Worm (Caenorhabditis elegans) whole organism, L3 larva: ENCODE results near the gene W09G10.9.

Experiments used
- aly-2 ChIP-seq: fragments of 150-350 bp; optimal IDR thresholded peaks from 2 replicates; lab custom pipeline; 2014; ENCODE audit warnings: missing biosample characterization, missing genetic modification characterization
- ama-1 ChIP-seq: fragments of 150-350 bp; optimal IDR thresholded peaks from 2 replicates; lab custom pipeline; 2018
- ceh-28 ChIP-seq: fragments of 150-350 bp; optimal IDR thresholded peaks from 2 replicates; lab custom pipeline; 2014; ENCODE audit warnings: missing biosample characterization, missing genetic modification reagents, missing genetic modification characterization
- ceh-82 ChIP-seq: fragments of 150-350 bp; optimal IDR thresholded peaks from 2 replicates; lab custom pipeline; 2014; ENCODE audit warnings: missing biosample characterization, missing genetic modification characterization
- ceh-9 ChIP-seq: sonication (generic microtip); optimal IDR thresholded peaks from 2 replicates; lab custom pipeline; 2018; ENCODE audit warnings: missing biosample characterization, missing genetic modification characterization
- daf-12 ChIP-seq: fragments of 150-350 bp; optimal IDR thresholded peaks from 2 replicates; lab custom pipeline; 2014; ENCODE audit warnings: missing biosample characterization, missing genetic modification reagents, missing genetic modification characterization
- egl-27 ChIP-seq: sonication (generic microtip); optimal IDR thresholded peaks from 4 replicates; lab custom pipeline; 2017; ENCODE audit warnings: missing biosample characterization, missing genetic modification reagents, missing genetic modification characterization
- elt-1 ChIP-seq: fragments of 150-350 bp; optimal IDR thresholded peaks from 2 replicates; lab custom pipeline; 2014; ENCODE audit warnings: missing biosample characterization, missing genetic modification characterization
- elt-2 ChIP-seq: sonication (generic microtip); optimal IDR thresholded peaks from 2 replicates; lab custom pipeline; 2016; ENCODE audit warnings: missing genetic modification reagents, mild to moderate bottlenecking, missing genetic modification characterization, missing compliant biosample characterization
- elt-3 ChIP-seq, 3 experiments: fragments of 150-350 bp in 1 of 3; sonication (generic microtip) in 2 of 3; optimal IDR thresholded peaks; 2 replicates in 2 of 3; 4 replicates in 1 of 3; lab custom pipeline; 2014 to 2017; ENCODE audit warnings: missing biosample characterization in 3 of 3, missing genetic modification characterization in 3 of 3
- fkh-10 ChIP-seq: sonication (generic microtip); optimal IDR thresholded peaks from 2 replicates; lab custom pipeline; 2017; ENCODE audit warnings: missing biosample characterization, missing genetic modification reagents, missing genetic modification characterization
- fos-1 ChIP-seq: fragments of 150-350 bp; optimal IDR thresholded peaks from 2 replicates; lab custom pipeline; 2014; ENCODE audit warnings: missing biosample characterization, missing genetic modification characterization
- jun-1 ChIP-seq: fragments of 150-350 bp; optimal IDR thresholded peaks from 2 replicates; lab custom pipeline; 2014; ENCODE audit warnings: missing biosample characterization, missing genetic modification reagents, missing genetic modification characterization
- lin-15B ChIP-seq: fragments of 150-350 bp; optimal IDR thresholded peaks from 2 replicates; lab custom pipeline; 2014; ENCODE audit warnings: missing biosample characterization, missing genetic modification characterization
- mml-1 ChIP-seq: fragments of 150-350 bp; sonication (generic microtip); optimal IDR thresholded peaks from 3 replicates; lab custom pipeline; 2014; ENCODE audit warnings: missing biosample characterization, missing genetic modification characterization
- nfya-1 ChIP-seq: sonication (generic microtip); optimal IDR thresholded peaks from 2 replicates; lab custom pipeline; 2017; ENCODE audit warnings: missing genetic modification characterization, mild to moderate bottlenecking, missing compliant biosample characterization, antibody characterized with exemption, moderate library complexity; ENCODE audit not compliant: insufficient read depth
- nhr-11 ChIP-seq: fragments of 150-350 bp; optimal IDR thresholded peaks from 2 replicates; lab custom pipeline; 2014; ENCODE audit warnings: missing biosample characterization, missing genetic modification characterization
- nhr-12 ChIP-seq: fragments of 150-350 bp; optimal IDR thresholded peaks from 2 replicates; lab custom pipeline; 2014; ENCODE audit warnings: missing biosample characterization, missing genetic modification characterization
- nhr-23 ChIP-seq: fragments of 150-350 bp; optimal IDR thresholded peaks from 2 replicates; lab custom pipeline; 2014; ENCODE audit warnings: missing biosample characterization, missing genetic modification reagents, missing genetic modification characterization
- nhr-25 ChIP-seq: sonication (generic microtip); optimal IDR thresholded peaks from 2 replicates; lab custom pipeline; 2017; ENCODE audit warnings: missing biosample characterization, missing genetic modification characterization
- nhr-28 ChIP-seq: fragments of 150-350 bp; optimal IDR thresholded peaks from 2 replicates; lab custom pipeline; 2014; ENCODE audit warnings: missing biosample characterization, missing genetic modification characterization
- nhr-43 ChIP-seq: sonication (generic microtip); optimal IDR thresholded peaks from 2 replicates; lab custom pipeline; 2016; ENCODE audit warnings: mild to moderate bottlenecking, missing genetic modification characterization, missing compliant biosample characterization; ENCODE audit not compliant: poor library complexity, severe bottlenecking
- nhr-67 ChIP-seq: fragments of 150-350 bp; optimal IDR thresholded peaks from 2 replicates; lab custom pipeline; 2014; ENCODE audit warnings: missing biosample characterization, missing genetic modification characterization
- pha-4 ChIP-seq: fragments of 150-350 bp; optimal IDR thresholded peaks from 2 replicates; lab custom pipeline; 2014; ENCODE audit warnings: missing biosample characterization, missing genetic modification reagents, missing genetic modification characterization
- pqm-1 ChIP-seq: fragments of 150-350 bp; optimal IDR thresholded peaks from 2 replicates; lab custom pipeline; 2017; ENCODE audit warnings: missing biosample characterization, missing genetic modification characterization, inconsistent platforms
- sea-2 ChIP-seq: fragments of 150-350 bp; sonication (generic microtip); optimal IDR thresholded peaks from 4 replicates; lab custom pipeline; 2014; ENCODE audit warnings: missing biosample characterization, missing genetic modification reagents, missing genetic modification characterization
- skn-1 ChIP-seq: fragments of 150-350 bp; optimal IDR thresholded peaks from 2 replicates; lab custom pipeline; 2014; ENCODE audit warnings: missing biosample characterization, missing genetic modification characterization
- tbx-2 ChIP-seq: sonication (generic microtip); optimal IDR thresholded peaks from 2 replicates; lab custom pipeline; 2016; ENCODE audit warnings: mild to moderate bottlenecking, missing genetic modification characterization, missing compliant biosample characterization
- unc-39 ChIP-seq: sonication (generic microtip); optimal IDR thresholded peaks from 4 replicates; lab custom pipeline; 2017; ENCODE audit warnings: missing biosample characterization, missing genetic modification characterization
- zag-1 ChIP-seq: fragments of 150-350 bp; optimal IDR thresholded peaks from 2 replicates; lab custom pipeline; 2014; ENCODE audit warnings: missing biosample characterization, missing genetic modification characterization
- ztf-11 ChIP-seq: fragments of 150-350 bp; optimal IDR thresholded peaks from 2 replicates; lab custom pipeline; 2014; ENCODE audit warnings: missing biosample characterization, missing genetic modification characterization
- ztf-4 ChIP-seq: fragments of 150-350 bp; optimal IDR thresholded peaks from 2 replicates; lab custom pipeline; 2014; ENCODE audit warnings: missing biosample characterization, missing genetic modification characterization

W09G10.9 gene

DNA sequence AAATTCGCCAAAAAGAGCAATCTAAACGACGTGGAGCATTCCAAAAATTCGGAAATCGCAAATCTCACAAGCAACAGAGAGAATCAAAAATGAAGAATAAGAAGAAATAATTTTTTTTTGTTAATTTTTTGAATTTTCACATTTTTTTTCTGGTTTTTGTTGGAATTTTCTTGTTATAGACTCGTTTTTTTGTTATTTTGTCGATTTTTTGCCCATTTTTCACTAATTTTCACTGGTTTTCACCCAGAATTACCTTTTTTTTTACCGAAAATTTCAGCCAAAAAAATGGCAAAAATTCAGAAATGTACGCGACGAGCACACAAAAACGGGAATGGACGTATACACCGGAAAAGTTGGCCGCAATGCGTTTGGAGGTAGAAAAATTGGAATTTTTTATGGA lies 16.9 kb upstream of the W09G10.9 start, which contains the start of gene cyh-1:
cyh-1 (plus strand) TSS at position 301 of the 400 bp plus-strand sequence.
- no peak for TF ChIP-seq skn-1
- no peak for TF ChIP-seq elt-2 (tag; lab: Kevin White, UChicago)
- no peak for TF ChIP-seq ceh-28
- no peak for TF ChIP-seq fos-1 (tag; lab: Kevin White, UChicago)
- no peak for TF ChIP-seq egl-27 (tag; lab: Kevin White, UChicago)
- no peak for TF ChIP-seq nhr-43
- TF ChIP-seq aly-2, result no peak
- no peak for TF ChIP-seq nhr-23 (tag; lab: Kevin White, UChicago)
- TF ChIP-seq nhr-12, result no peak
- TF ChIP-seq pqm-1, result no peak

DNA sequence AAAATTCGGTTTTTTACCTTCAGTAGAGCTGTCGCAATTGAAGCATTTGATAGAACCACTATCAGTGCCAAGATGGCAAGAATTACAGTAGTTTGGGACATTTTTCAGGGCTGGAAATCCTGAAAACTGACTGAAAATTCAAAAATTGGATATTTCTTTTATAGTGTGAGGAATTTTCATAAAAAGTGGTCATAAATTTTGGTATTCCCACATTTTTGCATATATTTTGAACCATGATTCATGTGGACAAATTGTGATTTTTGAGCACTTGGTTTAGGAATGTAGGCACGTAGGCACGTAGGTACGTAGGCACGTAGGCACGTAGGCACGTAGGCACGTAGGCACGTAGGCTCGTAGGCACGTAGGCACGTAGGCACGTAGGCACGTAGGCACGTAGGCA lies 9.4 kb upstream of the W09G10.9 start, which contains the start of gene Y49F6B.19:
Y49F6B.19 (minus strand) TSS at position 101 of the 400 bp plus-strand sequence.
- TF ChIP-seq ztf-4 (no peak), jun-1 (tag; lab: Kevin White, UChicago) (no peak), elt-1 (tag; lab: Kevin White, UChicago) (no peak), nhr-28 (tag; lab: Kevin White, UChicago) (no peak), ztf-11 (no peak), zag-1 (tag; lab: Kevin White, UChicago) (no peak), fkh-10 (GFP tag; lab: Kevin White, UChicago) (no peak), pha-4 (tag; lab: Kevin White, UChicago) (no peak), nhr-67 (tag; lab: Kevin White, UChicago) (no peak)

DNA sequence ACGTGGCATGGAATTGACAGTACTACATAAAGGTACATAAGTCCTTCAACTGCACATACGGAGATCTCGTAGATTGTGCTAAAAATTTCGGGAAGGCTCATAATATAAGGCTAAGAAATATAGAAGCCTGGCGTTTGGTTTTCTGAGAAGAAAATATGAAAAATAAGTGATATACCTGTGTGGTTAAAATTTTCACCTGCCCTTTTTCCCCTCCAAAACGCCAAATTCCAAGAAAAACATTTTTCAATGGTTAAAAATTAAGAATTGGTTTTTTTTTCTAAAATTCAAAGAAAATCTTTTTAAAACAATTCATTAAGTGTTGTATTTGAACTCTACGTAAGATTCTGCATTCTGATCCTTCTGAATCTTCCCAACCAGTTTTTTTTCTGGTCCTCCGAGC lies 7.0 kb upstream of the W09G10.9 start, which contains the start of gene srz-5:
srz-5 (minus strand) TSS at position 101 of the 400 bp plus-strand sequence.
- TF ChIP-seq pha-4 (tag; lab: Kevin White, UChicago) (no peak), ceh-28 (no peak), pqm-1 (no peak), nhr-67 (tag; lab: Kevin White, UChicago) (no peak), daf-12 (no peak), tbx-2 (tag; lab: Kevin White, UChicago) (no peak), ama-1 (lab: Kevin White, UChicago) (no peak)

DNA sequence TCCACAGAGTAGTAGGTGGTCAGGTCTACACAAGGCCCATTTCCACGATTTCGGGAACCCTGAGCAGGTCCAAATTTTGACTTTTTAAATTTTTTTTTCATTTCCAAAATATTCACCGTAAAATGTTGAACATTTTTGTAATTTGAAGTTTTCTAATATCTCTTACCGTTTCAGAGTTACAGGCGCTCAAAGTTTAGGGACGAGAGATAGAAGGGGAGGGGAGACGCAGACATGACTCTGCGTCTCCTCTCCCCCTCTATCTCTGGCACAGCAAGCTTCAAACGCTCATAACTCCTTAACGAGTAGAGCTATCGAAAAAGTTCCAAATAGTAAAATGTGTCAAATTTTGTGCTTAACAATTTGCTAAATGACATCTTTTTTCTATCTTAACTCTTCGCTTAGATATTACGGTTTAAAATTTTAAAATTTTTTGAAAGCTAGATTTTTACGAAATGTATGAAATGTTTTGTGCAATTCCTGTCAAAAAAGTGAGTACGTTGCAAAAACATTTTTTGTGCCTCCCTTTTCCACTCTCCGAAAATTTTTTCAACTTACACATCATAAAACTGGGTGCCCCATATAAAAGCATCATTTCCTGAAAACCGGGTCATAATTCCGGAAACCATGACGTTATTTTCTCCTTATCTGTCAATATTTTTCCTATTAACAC lies 6.1 kb upstream of the W09G10.9 start, which contains the start of the genes Y49F6B.14 and clec-125:
Y49F6B.14 (minus strand) TSS at position 101 of the 670 bp plus-strand sequence.
clec-125 (plus strand) TSS at position 620 of the 670 bp plus-strand sequence.
- no peak for TF ChIP-seq fos-1 (tag; lab: Kevin White, UChicago)
- TF ChIP-seq nhr-25 (tag; lab: Kevin White, UChicago), result no peak
- TF ChIP-seq ceh-9 (tag; lab: Kevin White, UChicago), result no peak
- TF ChIP-seq egl-27 (tag; lab: Kevin White, UChicago), result no peak
- no peak for TF ChIP-seq nhr-11 (tag; lab: Kevin White, UChicago)
- no peak for TF ChIP-seq elt-2 (tag; lab: Kevin White, UChicago)
- TF ChIP-seq ceh-82, result no peak
- TF ChIP-seq nfya-1 (tag; lab: Kevin White, UChicago), result no peak

DNA sequence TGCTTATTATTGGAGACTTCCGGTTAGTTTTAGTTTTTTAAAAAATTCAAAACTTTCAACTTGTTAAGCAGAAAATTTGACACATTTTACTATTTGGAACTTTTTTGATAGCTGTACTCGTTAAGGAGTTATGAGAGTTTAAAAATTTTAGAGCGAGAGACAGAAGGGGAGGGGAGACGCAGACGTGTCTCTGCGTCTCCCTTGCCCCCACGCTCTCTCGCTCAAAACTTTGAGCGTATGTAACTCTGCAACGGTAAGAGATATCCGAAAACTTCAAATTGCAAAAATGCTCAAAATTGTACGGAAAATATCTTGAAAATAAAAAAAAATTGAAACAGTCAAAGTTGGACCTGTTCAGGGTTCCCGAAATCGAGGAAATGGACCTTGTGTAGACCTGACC lies 5.4 kb upstream of the W09G10.9 start:
- TF ChIP-seq pha-4 (tag; lab: Kevin White, UChicago) (no peak), aly-2 (no peak), lin-15B (tag; lab: Kevin White, UChicago) (no peak), egl-27 (tag; lab: Kevin White, UChicago) (no peak), mml-1 (tag; lab: Kevin White, UChicago) (no peak), ceh-9 (tag; lab: Kevin White, UChicago) (no peak), nhr-23 (tag; lab: Kevin White, UChicago) (no peak), fkh-10 (GFP tag; lab: Kevin White, UChicago) (no peak), unc-39 (tag; lab: Kevin White, UChicago) (no peak), elt-3 (tag; optimal IDR thresholded peaks at IDR 0.05; lab: Kevin White, UChicago) (no peak), sea-2 (GFP tag; lab: Kevin White, UChicago) (no peak)
